Worm (Caenorhabditis elegans) whole organism, L1 larva: ENCODE data around the gene C34E10.12.

Experiments
- C34B4.2 ChIP-seq: sonication (generic microtip); optimal IDR thresholded peaks from 2 replicates; lab custom pipeline; 2017; ENCODE audit warnings: mild to moderate bottlenecking, missing genetic modification characterization, missing compliant biosample characterization
- alr-1 ChIP-seq: fragments of 200-800 bp; sonication (Bioruptor generic); optimal IDR thresholded peaks from 2 replicates; lab custom pipeline; 2018; ENCODE audit warnings: borderline replicate concordance, mild to moderate bottlenecking, missing genetic modification characterization, missing compliant biosample characterization
- blmp-1 ChIP-seq: fragments of 150-350 bp; optimal IDR thresholded peaks from 2 replicates; lab custom pipeline; 2014; ENCODE audit warnings: missing biosample characterization, missing genetic modification characterization
- ceh-88 ChIP-seq: fragments of 200-800 bp; sonication (Bioruptor generic); IDR thresholded peaks from 2 replicates; pipeline ENCODE4 v1.3.6; 2022; ENCODE audit warnings: missing genetic modification characterization, missing compliant biosample characterization
- ceh-90 ChIP-seq: sonication (generic microtip); optimal IDR thresholded peaks from 2 replicates; lab custom pipeline; 2016; ENCODE audit warnings: missing genetic modification characterization, missing compliant biosample characterization
- dpl-1 ChIP-seq, 3 experiments: fragments of 150-350 bp in 2 of 3; sonication (generic microtip) in 1 of 3; optimal IDR thresholded peaks; 2 replicates each; lab custom pipeline; 2014 to 2017; ENCODE audit warnings: missing biosample characterization in 3 of 3, missing genetic modification characterization in 3 of 3, missing genetic modification reagents in 3 of 3
- efl-1 ChIP-seq, 4 experiments: fragments of 150-350 bp; optimal IDR thresholded peaks in 3 of 4; peaks in 1 of 4; 1 replicate in 1 of 4; 2 replicates in 3 of 4; lab custom pipeline; 2014; ENCODE audit warnings: missing biosample characterization in 2 of 4, missing genetic modification characterization in 2 of 4, missing genetic modification reagents in 2 of 4
- efl-3 ChIP-seq: fragments of 200-800 bp; sonication (Bioruptor generic); optimal IDR thresholded peaks from 2 replicates; lab custom pipeline; 2018; ENCODE audit warnings: mild to moderate bottlenecking, missing genetic modification characterization, missing compliant biosample characterization
- egl-13 ChIP-seq: sonication (generic microtip); optimal IDR thresholded peaks from 2 replicates; lab custom pipeline; 2016; ENCODE audit warnings: missing genotype, missing genetic modification reagents, missing genetic modification characterization, missing compliant biosample characterization
- fkh-4 ChIP-seq: sonication (generic microtip); optimal IDR thresholded peaks from 2 replicates; lab custom pipeline; 2016; ENCODE audit warnings: missing compliant biosample characterization, missing genetic modification characterization, borderline replicate concordance
- fkh-8 ChIP-seq: sonication (generic microtip); optimal IDR thresholded peaks from 2 replicates; lab custom pipeline; 2016; ENCODE audit warnings: mild to moderate bottlenecking, missing genetic modification characterization, missing compliant biosample characterization
- fos-1 ChIP-seq: fragments of 150-350 bp; optimal IDR thresholded peaks from 2 replicates; lab custom pipeline; 2014; ENCODE audit warnings: missing biosample characterization, missing genetic modification characterization
- grh-1 ChIP-seq: fragments of 200-800 bp; sonication (Bioruptor generic); IDR thresholded peaks from 2 replicates; pipeline ENCODE4 v1.3.6; 2022; ENCODE audit warnings: missing genetic modification reagents, missing genetic modification characterization, missing compliant biosample characterization
- hlh-4 ChIP-seq: sonication (generic microtip); optimal IDR thresholded peaks from 2 replicates; lab custom pipeline; 2016; ENCODE audit warnings: mild to moderate bottlenecking, missing genetic modification characterization, missing compliant biosample characterization
- irx-1 ChIP-seq: sonication (generic microtip); optimal IDR thresholded peaks from 2 replicates; lab custom pipeline; 2016; ENCODE audit warnings: missing genetic modification characterization, missing compliant biosample characterization
- jun-1 ChIP-seq: fragments of 150-350 bp; optimal IDR thresholded peaks from 2 replicates; lab custom pipeline; 2014; ENCODE audit warnings: missing biosample characterization, missing genetic modification reagents, missing genetic modification characterization
- lin-14 ChIP-seq: fragments of 200-800 bp; sonication (Bioruptor generic); optimal IDR thresholded peaks from 2 replicates; lab custom pipeline; 2018; ENCODE audit warnings: mild to moderate bottlenecking, missing genetic modification characterization, moderate library complexity, missing compliant biosample characterization
- lin-35 ChIP-seq, 2 experiments: fragments of 150-350 bp; optimal IDR thresholded peaks; 2 replicates each; lab custom pipeline; 2014; ENCODE audit warnings: missing biosample characterization in 2 of 2, missing genetic modification characterization in 2 of 2, missing genetic modification reagents in 2 of 2
- lin-39 ChIP-seq: fragments of 150-350 bp; optimal IDR thresholded peaks from 2 replicates; lab custom pipeline; 2014; ENCODE audit warnings: missing biosample characterization, missing genetic modification reagents, missing genetic modification characterization
- lir-3 ChIP-seq: sonication (generic microtip); optimal IDR thresholded peaks from 2 replicates; lab custom pipeline; 2016; ENCODE audit warnings: mild to moderate bottlenecking, missing genetic modification characterization, moderate library complexity, missing compliant biosample characterization; ENCODE audit not compliant: poor library complexity
- lsy-2 ChIP-seq, 2 experiments: fragments of 150-350 bp; optimal IDR thresholded peaks; 2 replicates each; lab custom pipeline; 2014; ENCODE audit warnings: missing biosample characterization in 2 of 2, missing genetic modification characterization in 2 of 2
- mab-9 ChIP-seq: fragments of 200-800 bp; sonication (Bioruptor generic); IDR thresholded peaks from 2 replicates; pipeline ENCODE4 v1.3.6; 2022; ENCODE audit warnings: missing genetic modification reagents, missing genetic modification characterization, missing compliant biosample characterization
- mdl-1 ChIP-seq, 2 experiments: fragments of 150-350 bp; optimal IDR thresholded peaks; 2 replicates each; lab custom pipeline; 2014 to 2017; ENCODE audit warnings: missing biosample characterization in 2 of 2, missing genetic modification characterization in 2 of 2, inconsistent platforms in 1 of 2
- nhr-11 ChIP-seq: fragments of 150-350 bp; optimal IDR thresholded peaks from 2 replicates; lab custom pipeline; 2014; ENCODE audit warnings: missing biosample characterization, missing genetic modification characterization
- nhr-12 ChIP-seq: sonication (generic microtip); optimal IDR thresholded peaks from 2 replicates; lab custom pipeline; 2017; ENCODE audit warnings: missing biosample characterization, missing genetic modification characterization
- nhr-19 ChIP-seq: fragments of 200-800 bp; sonication (Bioruptor generic); conservative IDR thresholded peaks from 2 replicates; pipeline ENCODE4 v1.3.6; 2022; ENCODE audit warnings: missing genetic modification characterization, missing compliant biosample characterization
- nhr-237 ChIP-seq: fragments of 150-350 bp; optimal IDR thresholded peaks from 2 replicates; lab custom pipeline; 2014; ENCODE audit warnings: missing biosample characterization, missing genetic modification characterization
- nhr-76 ChIP-seq: sonication (generic microtip); optimal IDR thresholded peaks from 2 replicates; lab custom pipeline; 2017; ENCODE audit warnings: missing biosample characterization, missing genetic modification characterization
- pag-3 ChIP-seq: sonication (generic microtip); optimal IDR thresholded peaks from 2 replicates; lab custom pipeline; 2017; ENCODE audit warnings: missing genetic modification characterization, mild to moderate bottlenecking, missing compliant biosample characterization, antibody characterized with exemption, borderline replicate concordance; ENCODE audit not compliant: insufficient read depth
- pax-3 ChIP-seq: fragments of 200-800 bp; sonication (Bioruptor generic); optimal IDR thresholded peaks from 2 replicates; lab custom pipeline; 2018; ENCODE audit warnings: mild to moderate bottlenecking, missing genetic modification characterization, moderate library complexity, missing compliant biosample characterization
- snu-23 ChIP-seq: sonication (generic microtip); optimal IDR thresholded peaks from 2 replicates; lab custom pipeline; 2016; ENCODE audit warnings: missing genetic modification characterization, missing compliant biosample characterization
- unc-98 ChIP-seq: fragments of 200-800 bp; sonication (Bioruptor generic); IDR thresholded peaks from 2 replicates; pipeline ENCODE4 v1.3.6; 2022; ENCODE audit warnings: missing genetic modification characterization, missing compliant biosample characterization
- vab-15 ChIP-seq: sonication (generic microtip); optimal IDR thresholded peaks from 2 replicates; lab custom pipeline; 2017; ENCODE audit warnings: missing genotype, mild to moderate bottlenecking, missing genetic modification characterization, missing compliant biosample characterization
- ztf-11 ChIP-seq, 2 experiments: sonication (generic microtip); optimal IDR thresholded peaks; 2 replicates each; lab custom pipeline; 2016 to 2017; ENCODE audit warnings: missing genetic modification characterization in 2 of 2, missing biosample characterization in 1 of 2, missing compliant biosample characterization in 1 of 2
- ztf-4 ChIP-seq: fragments of 150-350 bp; optimal IDR thresholded peaks from 2 replicates; lab custom pipeline; 2014; ENCODE audit warnings: missing biosample characterization, missing genetic modification characterization

Gene C34E10.12

DNA sequence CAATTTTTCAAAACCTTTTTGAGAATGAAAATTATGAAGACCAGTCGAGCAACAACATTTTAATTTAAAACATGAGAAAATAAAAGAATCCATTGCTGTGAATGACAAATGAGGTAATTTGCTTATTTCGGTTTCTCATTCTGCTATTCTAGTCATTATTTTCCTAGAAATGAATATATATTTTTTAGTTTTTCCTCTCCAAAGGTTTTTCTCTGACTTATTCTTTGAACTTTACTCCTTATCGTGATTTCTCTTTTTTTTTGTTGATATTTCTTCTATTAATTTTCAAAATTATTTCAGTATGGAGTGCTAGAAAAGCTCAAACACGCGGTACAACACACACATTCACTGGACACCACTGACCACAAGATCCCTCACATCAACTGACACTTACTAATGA lies 42.1 kb downstream of the C34E10.12 start, which contains the start of gene pup-2:
Gene pup-2, plus strand, starts transcription at position 301 of the 400 bp plus-strand sequence.
- TF ChIP-seq nhr-19 (GFP tag; lab: Robert Waterston, UW) (no peak), fkh-8 (tag; lab: Kevin White, UChicago) (peak; percentile 10)

DNA sequence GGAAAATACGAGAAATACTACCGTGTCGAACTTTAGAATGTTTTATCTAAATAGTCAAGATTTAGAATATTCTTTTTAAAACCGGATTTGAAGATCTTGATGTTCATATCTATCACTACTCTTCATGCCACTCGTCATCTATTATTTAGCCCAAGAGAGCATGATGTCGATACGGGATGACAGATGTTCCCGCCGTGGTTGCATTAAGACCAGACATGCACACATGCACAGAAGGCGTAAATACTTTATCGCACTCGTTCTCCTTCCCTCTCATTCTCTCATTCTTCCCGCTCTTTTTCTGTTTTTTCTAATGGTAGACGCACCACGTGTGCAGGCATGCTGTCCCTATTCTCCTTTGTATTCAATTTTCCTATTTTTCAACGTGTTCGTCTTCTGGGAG lies 44.3 kb downstream of the C34E10.12 start:
- peak in 1 of 3 experiments; percentile 14 for TF ChIP-seq dpl-1 (GFP tag; optimal IDR thresholded peaks at IDR 0.05; lab: Kevin White, UChicago)
- TF ChIP-seq fos-1, result no peak
- TF ChIP-seq lin-35 (GFP tag; optimal IDR thresholded peaks at IDR 0.05; lab: Kevin White, UChicago), result no peak
- peak; percentile 22 for TF ChIP-seq lin-14 (GFP tag; lab: Kevin White, UChicago)
- TF ChIP-seq efl-1 (optimal IDR thresholded peaks at IDR 0.05; lab: Kevin White, UChicago), result no peak
- peak in 1 of 2 experiments; percentile 4 for TF ChIP-seq efl-1 (GFP tag; optimal IDR thresholded peaks at IDR 0.05 in 1 of 2; lab: Kevin White, UChicago)

DNA sequence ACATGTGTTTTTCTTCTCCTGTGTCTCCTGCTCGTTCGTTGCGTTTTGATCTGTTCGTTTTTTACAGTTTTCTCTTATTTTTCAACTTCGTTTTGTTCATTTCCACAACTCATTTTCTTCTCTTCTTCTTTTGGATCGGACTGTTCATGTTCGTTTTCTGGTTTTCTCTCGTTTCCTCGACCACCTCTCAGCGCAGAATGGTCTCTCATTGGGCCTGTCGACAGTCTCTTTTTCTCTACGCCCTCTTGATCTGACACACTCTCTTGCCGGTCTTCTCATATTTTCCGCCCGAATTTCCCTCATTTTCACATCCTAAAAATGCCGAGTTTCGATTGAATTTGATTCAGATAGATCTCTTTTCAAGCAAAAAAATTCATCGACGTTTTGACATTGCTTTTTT lies 46.0 kb downstream of the C34E10.12 start:
- TF ChIP-seq lin-39 (tag; lab: Kevin White, UChicago) (no peak), blmp-1 (tag; lab: Kevin White, UChicago) (peak; percentile 55), ceh-90 (tag; lab: Kevin White, UChicago) (no peak), jun-1 (tag; lab: Kevin White, UChicago) (no peak), mdl-1 (tag; optimal IDR thresholded peaks at IDR 0.05; lab: Kevin White, UChicago) (no peak), nhr-11 (no peak), lin-14 (GFP tag; lab: Kevin White, UChicago) (peak; percentile 45), snu-23 (GFP tag; lab: Kevin White, UChicago) (peak; percentile 16), pax-3 (tag; lab: Kevin White, UChicago) (no peak), efl-3 (GFP tag; lab: Kevin White, UChicago) (no peak), fkh-8 (tag; lab: Kevin White, UChicago) (no peak), lin-35 (GFP tag; optimal IDR thresholded peaks at IDR 0.05; lab: Kevin White, UChicago) (peak in 1 of 2 experiments; percentile 1), grh-1 (GFP tag; lab: Robert Waterston, UW) (no peak), egl-13 (tag; lab: Kevin White, UChicago) (no peak), efl-1 (optimal IDR thresholded peaks at IDR 0.05; lab: Kevin White, UChicago) (peak; percentile 15 to 23), efl-1 (GFP tag; optimal IDR thresholded peaks at IDR 0.05 in 1 of 2; lab: Kevin White, UChicago) (no peak)
- TF ChIP-seq, all 84 proteins: peak for 5

DNA sequence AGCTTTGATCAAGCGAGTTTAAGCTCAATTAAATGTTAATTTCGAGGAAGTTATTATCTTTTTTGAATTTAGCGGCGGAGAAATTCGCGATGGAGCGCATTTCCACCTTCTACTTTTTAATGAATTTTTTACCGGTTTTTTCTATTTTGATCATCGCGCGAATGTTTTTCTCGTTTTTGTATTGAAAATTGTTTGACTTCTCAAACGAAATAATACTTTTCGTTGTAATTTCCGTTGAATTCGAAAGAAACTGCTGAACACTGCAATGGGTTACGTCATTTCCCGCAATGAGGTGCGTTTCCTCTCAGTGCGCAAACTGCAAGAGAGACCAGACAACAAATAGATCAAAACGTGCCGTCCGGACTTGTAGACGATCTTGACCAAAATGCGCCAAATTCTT lies 46.5 kb downstream of the C34E10.12 start:
- TF ChIP-seq dpl-1 (GFP tag; optimal IDR thresholded peaks at IDR 0.05; lab: Kevin White, UChicago) (peak in 1 of 3 experiments; percentile 51), ztf-11 (tag; optimal IDR thresholded peaks at IDR 0.05; lab: Kevin White, UChicago) (no peak), efl-1 (optimal IDR thresholded peaks at IDR 0.05; lab: Kevin White, UChicago) (no peak), efl-1 (GFP tag; optimal IDR thresholded peaks at IDR 0.05 in 1 of 2; lab: Kevin White, UChicago) (peak in 1 of 2 experiments; percentile 52), lin-39 (tag; lab: Kevin White, UChicago) (no peak), nhr-237 (no peak), lin-35 (GFP tag; optimal IDR thresholded peaks at IDR 0.05; lab: Kevin White, UChicago) (peak in 1 of 2 experiments; percentile 34)

DNA sequence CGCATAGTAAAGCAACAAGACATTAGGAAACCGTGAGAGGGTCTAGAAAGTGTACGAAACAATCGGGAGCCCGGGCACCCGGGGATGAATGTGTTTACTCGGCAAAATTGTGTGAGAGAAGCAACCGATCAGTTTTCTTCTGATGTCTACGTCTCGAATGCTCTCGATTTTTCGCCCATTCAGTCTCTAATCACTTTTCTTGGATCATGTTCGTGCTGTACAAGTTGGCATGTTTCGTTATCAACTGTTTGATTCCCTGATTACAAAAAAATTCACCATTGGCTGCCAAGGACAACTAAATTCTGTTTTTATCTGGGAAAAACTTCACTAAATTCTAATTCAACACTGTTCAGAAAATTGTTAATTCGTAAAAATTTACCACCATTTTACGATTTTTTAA lies 47.1 kb downstream of the C34E10.12 start:
- TF ChIP-seq ceh-88, result no peak
- no peak for TF ChIP-seq nhr-12 (tag; lab: Kevin White, UChicago)
- no peak for TF ChIP-seq hlh-4
- no peak for TF ChIP-seq vab-15 (tag; lab: Kevin White, UChicago)
- no peak for TF ChIP-seq alr-1 (tag; lab: Kevin White, UChicago)
- no peak for TF ChIP-seq jun-1 (tag; lab: Kevin White, UChicago)
- peak in 1 of 2 experiments; percentile 23 for TF ChIP-seq lsy-2 (tag; optimal IDR thresholded peaks at IDR 0.05; lab: Kevin White, UChicago)
- no peak for TF ChIP-seq irx-1 (tag; lab: Kevin White, UChicago)
- no peak for TF ChIP-seq C34B4.2 (tag; lab: Kevin White, UChicago)
- peak; percentile 24 for TF ChIP-seq lin-14 (GFP tag; lab: Kevin White, UChicago)
- TF ChIP-seq unc-98 (GFP tag; lab: Robert Waterston, UW), result no peak
- no peak for TF ChIP-seq nhr-76 (tag; lab: Kevin White, UChicago)
- no peak for TF ChIP-seq ztf-4 (tag; lab: Kevin White, UChicago)
- TF ChIP-seq nhr-237, result no peak
- TF ChIP-seq mab-9 (GFP tag; lab: Robert Waterston, UW), result no peak
- no peak for TF ChIP-seq fkh-4 (tag; lab: Kevin White, UChicago)
- TF ChIP-seq efl-1 (optimal IDR thresholded peaks at IDR 0.05; lab: Kevin White, UChicago), result no peak
- peak in 1 of 2 experiments; percentile 71 for TF ChIP-seq efl-1 (GFP tag; optimal IDR thresholded peaks at IDR 0.05 in 1 of 2; lab: Kevin White, UChicago)
- no peak for TF ChIP-seq lir-3 (tag; lab: Kevin White, UChicago)
- no peak for TF ChIP-seq pag-3 (tag; lab: Kevin White, UChicago)
- TF ChIP-seq, all 84 proteins: peak for 3
